Worm (Caenorhabditis elegans): ENCODE results near the gene T25D10.4.

Gene T25D10.4

ce11 chrII:6360822-6361221, 49.3 kb downstream of the T25D10.4 start, which contains the start of gene K10B2.4 (continued):
- TF ChIP-seq sma-9 (GFP tag; optimal IDR thresholded peaks at IDR 0.05) = peak; percentile 73
- TF ChIP-seq sma-9 (tag; optimal IDR thresholded peaks at IDR 0.05) = no peak
- TF ChIP-seq zag-1 (tag; optimal IDR thresholded peaks at IDR 0.05) = no peak
- no peak for TF ChIP-seq nhr-12 (tag; optimal IDR thresholded peaks at IDR 0.05)
- TF ChIP-seq nhr-6 (tag; optimal IDR thresholded peaks at IDR 0.05) = peak; percentile 68
- peak; percentile 44 for TF ChIP-seq fos-1 (tag; optimal IDR thresholded peaks at IDR 0.05)
- no peak for TF ChIP-seq peb-1 (tag; optimal IDR thresholded peaks at IDR 0.05)
- peak; percentile 37 for TF ChIP-seq F13H6.1 (tag; optimal IDR thresholded peaks at IDR 0.05)
- TF ChIP-seq blmp-1 (tag; optimal IDR thresholded peaks at IDR 0.05; ENCODE audit: insufficient read depth) = no peak
- TF ChIP-seq elt-3 (tag; optimal IDR thresholded peaks at IDR 0.05) = no peak
- TF ChIP-seq aly-2 (tag; optimal IDR thresholded peaks at IDR 0.05) = no peak
- TF ChIP-seq lin-39 (tag; optimal IDR thresholded peaks at IDR 0.05) = no peak
- TF ChIP-seq nhr-129 (tag; optimal IDR thresholded peaks at IDR 0.05) = peak; percentile 86

ce11 chrII:6358905-6359304, 51.2 kb downstream of the T25D10.4 start, which contains the start of gene C32D5.12:
C32D5.12 (minus strand) TSS chrII:6359005.
- TF ChIP-seq elt-1 (tag; optimal IDR thresholded peaks at IDR 0.05) = no peak
- TF ChIP-seq sma-9 (GFP tag; optimal IDR thresholded peaks at IDR 0.05) = no peak
- TF ChIP-seq sma-9 (tag; optimal IDR thresholded peaks at IDR 0.05) = no peak
- no peak for TF ChIP-seq nhr-25 (tag; optimal IDR thresholded peaks at IDR 0.05)

ce11 chrII:6358232-6358631, 51.8 kb downstream of the T25D10.4 start:
- no peak for TF ChIP-seq Y55F3AM.14 (GFP tag; optimal IDR thresholded peaks at IDR 0.05)
- no peak for TF ChIP-seq nhr-237 (tag; optimal IDR thresholded peaks at IDR 0.05)
- no peak for TF ChIP-seq ceh-16 (tag; optimal IDR thresholded peaks at IDR 0.05)
- TF ChIP-seq peb-1 (tag; optimal IDR thresholded peaks at IDR 0.05) = no peak
- TF ChIP-seq lsy-2 (tag; optimal IDR thresholded peaks at IDR 0.05) = no peak
- no peak for TF ChIP-seq nhr-25 (tag; optimal IDR thresholded peaks at IDR 0.05)
- no peak for TF ChIP-seq lin-13 (GFP tag; optimal IDR thresholded peaks at IDR 0.05)
- TF ChIP-seq skn-1 (tag; optimal IDR thresholded peaks at IDR 0.05) = no peak
- no peak for TF ChIP-seq gmeb-1 (tag; optimal IDR thresholded peaks at IDR 0.05)
- no peak for TF ChIP-seq snpc-4 (tag; optimal IDR thresholded peaks at IDR 0.05)
- TF ChIP-seq dmd-4 (tag; optimal IDR thresholded peaks at IDR 0.05) = no peak
- no peak for TF ChIP-seq zag-1 (tag; optimal IDR thresholded peaks at IDR 0.05)
- TF ChIP-seq mab-5 (tag; optimal IDR thresholded peaks at IDR 0.05) = no peak
- no peak for TF ChIP-seq unc-39 (tag; optimal IDR thresholded peaks at IDR 0.05)
- TF ChIP-seq elt-3 (tag; optimal IDR thresholded peaks at IDR 0.05) = no peak
- no peak for TF ChIP-seq nhr-12 (tag; optimal IDR thresholded peaks at IDR 0.05)
- TF ChIP-seq elt-1 (tag; optimal IDR thresholded peaks at IDR 0.05) = no peak
- no peak for TF ChIP-seq ceh-82 (tag; optimal IDR thresholded peaks at IDR 0.05)
- no peak for TF ChIP-seq sem-4 (tag; optimal IDR thresholded peaks at IDR 0.05)
- no peak for TF ChIP-seq unc-55 (GFP tag; optimal IDR thresholded peaks at IDR 0.05)
